Worm (Caenorhabditis elegans): ENCODE data around the gene C54C6.7.

Gene C54C6.7

DNA sequence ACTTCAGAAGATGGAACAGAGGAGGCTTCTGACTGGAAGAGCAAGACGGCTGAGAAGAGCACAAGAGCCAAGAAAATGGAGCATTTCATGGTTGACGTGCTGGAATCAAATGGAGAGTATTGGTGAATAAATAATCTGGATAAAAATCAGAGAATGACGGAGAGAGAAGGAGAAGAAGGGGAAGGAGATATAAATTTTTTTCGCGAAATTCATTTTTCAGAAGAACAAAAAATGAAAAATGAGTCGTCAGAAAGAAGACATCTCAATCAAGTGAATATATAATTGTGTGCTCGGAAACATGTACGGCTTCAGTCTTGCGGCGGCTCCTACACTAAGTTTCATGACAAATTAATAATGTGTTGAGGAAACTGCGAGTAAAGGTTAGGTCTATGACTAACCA lies 3.5 kb upstream of the C54C6.7 start, which contains the start of gene C54C6.5:
C54C6.5 (minus strand) TSS at position 101 of the 400 bp plus-strand sequence.
- TF ChIP-seq blmp-1 (tag; optimal IDR thresholded peaks at IDR 0.05) (no peak), mef-2 (tag; optimal IDR thresholded peaks at IDR 0.05) (no peak), ceh-88 (GFP tag; IDR thresholded peaks at IDR 0.05) (no peak), fkh-4 (tag; optimal IDR thresholded peaks at IDR 0.05; ENCODE audit: borderline replicate concordance) (no peak)

DNA sequence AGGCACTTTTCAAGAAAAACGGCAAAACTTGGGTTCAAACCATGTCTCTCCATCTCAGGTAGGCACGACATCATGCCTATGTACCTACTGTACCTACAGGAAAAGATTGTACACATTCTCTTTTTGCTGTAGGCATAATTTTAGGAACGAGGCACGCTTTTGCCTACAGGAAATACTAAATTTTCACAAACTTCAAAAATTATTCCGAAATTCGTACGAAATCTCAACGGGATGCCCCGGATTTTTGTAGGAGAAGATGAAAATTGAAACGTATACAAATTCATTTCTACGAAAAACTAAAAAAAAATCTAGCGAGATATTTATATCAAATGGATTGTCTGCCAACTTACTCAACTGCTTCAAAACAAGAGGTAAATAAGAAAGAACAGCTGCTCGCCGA lies 1.8 kb upstream of the C54C6.7 start, which contains the start of gene C54C6.11:
C54C6.11 (plus strand) TSS at position 301 of the 400 bp plus-strand sequence.
- no peak for TF ChIP-seq nhr-77 (tag; optimal IDR thresholded peaks at IDR 0.05)

DNA sequence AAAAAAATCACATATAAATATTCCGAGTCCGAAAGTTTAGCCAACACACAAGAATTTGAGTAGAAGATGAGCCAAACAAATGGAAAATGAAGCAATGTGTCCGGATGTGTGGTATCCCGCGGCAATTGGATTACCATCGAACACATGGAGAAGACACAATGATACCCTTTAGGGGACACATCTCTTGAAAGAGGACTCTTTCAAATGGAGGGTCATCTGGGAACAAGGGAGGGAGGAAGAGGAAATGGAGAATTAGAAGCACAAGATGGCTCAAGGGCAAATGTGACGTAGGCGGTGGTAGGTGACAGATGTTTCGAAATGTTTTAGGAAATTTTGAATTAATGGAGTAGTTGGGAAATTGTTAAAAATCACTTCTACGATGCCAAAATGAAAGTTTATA lies 3.2 kb downstream of the C54C6.7 start:
- TF ChIP-seq hlh-4 (tag; optimal IDR thresholded peaks at IDR 0.05) (no peak), nhr-90 (tag; optimal IDR thresholded peaks at IDR 0.05; ENCODE audit: poor library complexity) (no peak), lin-14 (GFP tag; optimal IDR thresholded peaks at IDR 0.05) (peak; percentile 61), zag-1 (tag; optimal IDR thresholded peaks at IDR 0.05) (peak; percentile 12), vab-15 (tag; optimal IDR thresholded peaks at IDR 0.05) (no peak), ceh-82 (tag; optimal IDR thresholded peaks at IDR 0.05) (no peak), unc-30 (tag; optimal IDR thresholded peaks at IDR 0.05) (no peak), dsc-1 (tag; optimal IDR thresholded peaks at IDR 0.05) (no peak), fkh-4 (tag; optimal IDR thresholded peaks at IDR 0.05; ENCODE audit: borderline replicate concordance) (no peak), egl-13 (tag; optimal IDR thresholded peaks at IDR 0.05) (no peak), ztf-11 (tag; optimal IDR thresholded peaks at IDR 0.05) (peak in 1 of 2 experiments; percentile 2), pax-3 (tag; optimal IDR thresholded peaks at IDR 0.05) (no peak), ceh-8 (GFP tag; optimal IDR thresholded peaks at IDR 0.05) (no peak), C34B4.2 (tag; optimal IDR thresholded peaks at IDR 0.05) (no peak)

DNA sequence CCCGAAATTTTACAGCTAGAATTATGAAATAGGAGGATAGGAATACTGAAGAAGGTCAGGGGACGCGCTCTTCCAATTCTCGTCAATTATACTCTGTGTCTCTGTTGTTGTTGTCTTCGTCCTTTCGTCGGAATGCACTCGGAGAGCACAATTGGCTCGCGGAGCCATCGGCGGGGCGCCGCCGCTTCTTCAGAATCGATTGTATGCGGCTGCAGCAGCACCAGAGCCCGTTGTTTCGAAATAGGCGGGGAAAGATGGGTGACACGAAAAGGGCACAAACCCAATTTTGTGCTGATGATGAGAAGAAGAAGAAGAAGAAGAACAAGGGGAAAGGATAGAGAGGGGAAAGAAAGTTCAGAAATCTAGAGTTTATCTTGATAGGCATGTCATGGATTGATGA lies 4.1 kb downstream of the C54C6.7 start:
- TF ChIP-seq F16B12.6 (tag; optimal IDR thresholded peaks at IDR 0.05) (peak; percentile 4), nhr-47 (tag; optimal IDR thresholded peaks at IDR 0.05) (peak; percentile 11), pag-3 (tag; optimal IDR thresholded peaks at IDR 0.05; ENCODE audit: borderline replicate concordance, insufficient read depth) (no peak), ztf-11 (tag; optimal IDR thresholded peaks at IDR 0.05) (peak in 1 of 2 experiments; percentile 4), lsy-2 (tag; optimal IDR thresholded peaks at IDR 0.05) (peak in 1 of 2 experiments; percentile 28), sox-4 (tag; optimal IDR thresholded peaks at IDR 0.05) (no peak), nhr-71 (tag; optimal IDR thresholded peaks at IDR 0.05) (peak; percentile 21), lin-14 (GFP tag; optimal IDR thresholded peaks at IDR 0.05) (peak; percentile 87), isw-1 (GFP tag; IDR thresholded peaks at IDR 0.05) (peak; percentile 14), jun-1 (tag; optimal IDR thresholded peaks at IDR 0.05) (no peak), efl-1 (optimal IDR thresholded peaks at IDR 0.05) (no peak), efl-1 (GFP tag; optimal IDR thresholded peaks at IDR 0.05 in 1 of 2) (peak in 1 of 2 experiments; percentile 75), rnt-1 (tag; optimal IDR thresholded peaks at IDR 0.05) (no peak), ceh-82 (tag; optimal IDR thresholded peaks at IDR 0.05) (peak in 2 of 3 experiments; percentile 32 to 52), fkh-10 (GFP tag; optimal IDR thresholded peaks at IDR 0.05) (peak; percentile 1)

DNA sequence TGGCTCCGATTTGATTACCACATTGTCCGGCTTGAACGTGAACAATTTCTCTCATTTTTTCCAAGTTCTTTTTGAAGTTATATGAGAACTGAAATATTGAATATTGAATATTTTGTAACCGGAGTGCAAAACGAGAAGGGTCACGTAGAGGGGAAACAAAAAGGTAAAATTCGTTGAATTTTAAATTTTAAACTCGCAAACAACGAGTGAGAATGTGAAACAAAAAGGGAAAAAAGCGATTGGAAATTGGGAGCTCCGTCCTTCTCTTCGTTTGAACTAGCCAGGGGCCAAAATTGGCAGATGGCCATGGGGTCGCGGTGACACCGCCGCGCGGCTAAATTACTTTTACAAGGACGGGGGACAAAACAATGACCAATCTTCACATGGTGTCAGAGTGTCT lies 4.7 kb downstream of the C54C6.7 start, which contains the start of gene ben-1:
ben-1 (minus strand) TSS at position 101 of the 400 bp plus-strand sequence.
- no peak for TF ChIP-seq egl-27 (tag; optimal IDR thresholded peaks at IDR 0.05)
- peak; percentile 28 for TF ChIP-seq nhr-85 (tag)
- no peak for TF ChIP-seq elt-2 (tag; optimal IDR thresholded peaks at IDR 0.05)
